Fruit fly (Drosophila melanogaster) whole organism, embryonic: ENCODE measurements around the gene Tnpo-SR.

Experiments
- Ada2b ChIP-seq: fragments of 200-800 bp; sonication (Bioruptor generic); IDR thresholded peaks from 2 replicates; pipeline ENCODE4 v1.3.6; 2022; ENCODE audit warnings: missing biosample characterization, missing genetic modification characterization
- CG10431 ChIP-seq: fragments of 200-800 bp; sonication (Bioruptor generic); optimal IDR thresholded peaks from 3 replicates; lab custom pipeline; 2018; ENCODE audit warnings: missing biosample characterization, mild to moderate bottlenecking, missing genetic modification characterization
- CG10543 ChIP-seq: fragments of 200-800 bp; sonication (Bioruptor generic); optimal IDR thresholded peaks from 3 replicates; lab custom pipeline; 2017; ENCODE audit warnings: missing biosample characterization, mild to moderate bottlenecking, missing genetic modification characterization, moderate library complexity
- CG10979 ChIP-seq: fragments of 200-800 bp; sonication (Bioruptor generic); optimal IDR thresholded peaks from 2 replicates; lab custom pipeline; 2018; ENCODE audit warnings: missing biosample characterization, mild to moderate bottlenecking, missing genetic modification characterization, moderate library complexity
- CG11560 ChIP-seq: fragments of 200-800 bp; sonication (Bioruptor generic); IDR thresholded peaks from 3 replicates; pipeline ENCODE4 v1.3.6; 2022; ENCODE audit warnings: missing biosample characterization, missing genetic modification characterization
- CG12299 ChIP-seq: fragments of 200-800 bp; sonication (Bioruptor generic); optimal IDR thresholded peaks from 2 replicates; lab custom pipeline; 2018; ENCODE audit warnings: missing biosample characterization, mild to moderate bottlenecking, missing genetic modification characterization
- CG1233 ChIP-seq: fragments of 200-800 bp; sonication (Bioruptor generic); optimal IDR thresholded peaks from 4 replicates; lab custom pipeline; 2018; ENCODE audit warnings: missing biosample characterization, mild to moderate bottlenecking, missing genetic modification characterization
- CG12769 ChIP-seq: fragments of 200-800 bp; sonication (Bioruptor generic); optimal IDR thresholded peaks from 2 replicates; lab custom pipeline; 2019; ENCODE audit warnings: missing biosample characterization, mild to moderate bottlenecking, missing genetic modification characterization, moderate library complexity
- CG12942 ChIP-seq: fragments of 200-800 bp; sonication (Bioruptor generic); optimal IDR thresholded peaks from 3 replicates; lab custom pipeline; 2016; ENCODE audit warnings: missing biosample characterization, missing genetic modification characterization
- CG15011 ChIP-seq: fragments of 200-800 bp; sonication (Bioruptor generic); optimal IDR thresholded peaks from 3 replicates; lab custom pipeline; 2018; ENCODE audit warnings: missing biosample characterization, mild to moderate bottlenecking, missing genetic modification characterization
- CG15269 ChIP-seq: fragments of 200-800 bp; sonication (Bioruptor generic); optimal IDR thresholded peaks from 2 replicates; lab custom pipeline; 2018; ENCODE audit warnings: missing biosample characterization, mild to moderate bottlenecking, missing genetic modification characterization, moderate library complexity
- CG17328 ChIP-seq: fragments of 200-800 bp; sonication (Bioruptor generic); IDR thresholded peaks from 2 replicates; pipeline ENCODE4 v1.3.6; 2022; ENCODE audit warnings: missing biosample characterization, missing genetic modification characterization
- CG3065 ChIP-seq: fragments of 200-800 bp; sonication (Bioruptor generic); optimal IDR thresholded peaks from 2 replicates; lab custom pipeline; 2016; ENCODE audit warnings: missing biosample characterization, missing genetic modification characterization
- CG32772 ChIP-seq: fragments of 200-800 bp; sonication (Bioruptor generic); IDR thresholded peaks from 2 replicates; pipeline ENCODE4 v1.3.6; 2022; ENCODE audit warnings: missing biosample characterization, missing genetic modification characterization
- CG6683 ChIP-seq: fragments of 200-800 bp; sonication (Bioruptor generic); optimal IDR thresholded peaks from 2 replicates; lab custom pipeline; 2017; ENCODE audit warnings: missing biosample characterization, mild to moderate bottlenecking, missing genetic modification characterization, missing genetic modification reagents
- CG7928 ChIP-seq: fragments of 200-800 bp; sonication (Bioruptor generic); optimal IDR thresholded peaks from 2 replicates; lab custom pipeline; 2017; ENCODE audit warnings: missing biosample characterization, mild to moderate bottlenecking, missing genetic modification characterization
- CG9609 ChIP-seq: fragments of 200-800 bp; sonication (Bioruptor generic); optimal IDR thresholded peaks from 3 replicates; lab custom pipeline; 2016; ENCODE audit warnings: missing biosample characterization, missing genetic modification characterization
- Chrac-16 ChIP-seq: fragments of 200-800 bp; sonication (Bioruptor generic); optimal IDR thresholded peaks from 3 replicates; lab custom pipeline; 2016; ENCODE audit warnings: missing biosample characterization, missing genetic modification characterization
- Dfd ChIP-seq, 2 experiments: fragments of >200 bp; optimal IDR thresholded peaks; 2 replicates each; lab custom pipeline; 2017; ENCODE audit warnings: missing biosample characterization in 2 of 2, missing genetic modification characterization in 2 of 2
- HLHmδ ChIP-seq: fragments of 200-800 bp; sonication (Bioruptor generic); optimal IDR thresholded peaks from 2 replicates; lab custom pipeline; 2018; ENCODE audit warnings: missing biosample characterization, mild to moderate bottlenecking, missing genetic modification characterization, moderate library complexity
- HmgD ChIP-seq: fragments of 200-800 bp; sonication (Bioruptor generic); optimal IDR thresholded peaks from 3 replicates; lab custom pipeline; 2016; ENCODE audit warnings: missing biosample characterization, missing genetic modification characterization
- Hmx ChIP-seq: fragments of 200-800 bp; sonication (Bioruptor generic); optimal IDR thresholded peaks from 2 replicates; lab custom pipeline; 2016; ENCODE audit warnings: missing biosample characterization, missing genetic modification characterization
- Hr3 ChIP-seq: fragments of 200-800 bp; sonication (Bioruptor generic); optimal IDR thresholded peaks from 3 replicates; lab custom pipeline; 2016; ENCODE audit warnings: missing biosample characterization, missing genetic modification characterization
- MBD-R2 ChIP-seq: fragments of 200-800 bp; sonication (Bioruptor generic); IDR thresholded peaks from 2 replicates; pipeline ENCODE4 v1.3.6; 2022; ENCODE audit warnings: missing biosample characterization, missing genetic modification characterization
- Meics ChIP-seq: fragments of 200-800 bp; sonication (Bioruptor generic); optimal IDR thresholded peaks from 2 replicates; lab custom pipeline; 2017; ENCODE audit warnings: missing biosample characterization, mild to moderate bottlenecking, missing genetic modification characterization
- Sox102F ChIP-seq: fragments of 200-800 bp; sonication (Bioruptor generic); optimal IDR thresholded peaks from 2 replicates; lab custom pipeline; 2018; ENCODE audit warnings: missing biosample characterization, mild to moderate bottlenecking, missing genetic modification characterization, moderate library complexity
- amos ChIP-seq: fragments of 200-800 bp; sonication (Bioruptor generic); IDR thresholded peaks from 2 replicates; pipeline ENCODE4 v1.3.6; 2022; ENCODE audit warnings: missing biosample characterization, missing genetic modification characterization; ENCODE audit not compliant: partially characterized antibody
- ap ChIP-seq: fragments of 200-800 bp; sonication (Bioruptor generic); IDR thresholded peaks from 2 replicates; pipeline ENCODE4 v1.3.6; 2022; ENCODE audit warnings: missing biosample characterization, missing genetic modification characterization
- br ChIP-seq: fragments of >200 bp; optimal IDR thresholded peaks from 2 replicates; lab custom pipeline; 2017
- btn ChIP-seq: fragments of 200-800 bp; sonication (Bioruptor generic); optimal IDR thresholded peaks from 2 replicates; lab custom pipeline; 2016; ENCODE audit warnings: missing biosample characterization, missing genetic modification characterization
- chm ChIP-seq: fragments of 200-800 bp; sonication (Bioruptor generic); IDR thresholded peaks from 2 replicates; pipeline ENCODE4 v1.3.6; 2022; ENCODE audit warnings: missing biosample characterization, missing genetic modification characterization
- da ChIP-seq: fragments of 200-800 bp; sonication (Bioruptor generic); optimal IDR thresholded peaks from 2 replicates; lab custom pipeline; 2016; ENCODE audit warnings: missing biosample characterization, missing genetic modification characterization
- disco-r ChIP-seq: fragments of 200-800 bp; sonication (Bioruptor generic); optimal IDR thresholded peaks from 2 replicates; lab custom pipeline; 2016; ENCODE audit warnings: missing biosample characterization, missing genetic modification characterization
- ems ChIP-seq: fragments of 200-800 bp; sonication (Bioruptor generic); optimal IDR thresholded peaks from 3 replicates; lab custom pipeline; 2016; ENCODE audit warnings: missing biosample characterization, missing genetic modification characterization
- fru ChIP-seq: fragments of >200 bp; optimal IDR thresholded peaks from 2 replicates; lab custom pipeline; 2017
- gem ChIP-seq: fragments of 200-800 bp; sonication (Bioruptor generic); optimal IDR thresholded peaks from 2 replicates; lab custom pipeline; 2019; ENCODE audit warnings: missing biosample characterization, mild to moderate bottlenecking, missing genetic modification characterization, moderate library complexity
- gsb ChIP-seq: fragments of 200-800 bp; sonication (Bioruptor generic); IDR thresholded peaks from 2 replicates; pipeline ENCODE4 v1.3.6; 2022; ENCODE audit warnings: missing biosample characterization, missing genetic modification characterization
- hth ChIP-seq: fragments of >200 bp; optimal IDR thresholded peaks from 2 replicates; lab custom pipeline; 2017; ENCODE audit warnings: inconsistent platforms
- kay ChIP-seq: fragments of 200-800 bp; sonication (Bioruptor generic); optimal IDR thresholded peaks from 2 replicates; lab custom pipeline; 2016; ENCODE audit warnings: missing biosample characterization, missing genetic modification characterization
- lab ChIP-seq: fragments of 200-800 bp; sonication (Bioruptor generic); optimal IDR thresholded peaks from 3 replicates; lab custom pipeline; 2017; ENCODE audit warnings: missing biosample characterization, missing genetic modification characterization, mild to moderate bottlenecking, moderate library complexity, missing genetic modification reagents
- nau ChIP-seq: fragments of 200-800 bp; sonication (Bioruptor generic); optimal IDR thresholded peaks from 3 replicates; lab custom pipeline; 2017; ENCODE audit warnings: missing biosample characterization, mild to moderate bottlenecking, missing genetic modification characterization, missing genetic modification reagents
- nerfin-2 ChIP-seq: fragments of 200-800 bp; sonication (Bioruptor generic); IDR thresholded peaks from 2 replicates; pipeline ENCODE4 v1.3.6; 2022; ENCODE audit warnings: missing biosample characterization, missing genetic modification characterization; ENCODE audit not compliant: partially characterized antibody
- oc ChIP-seq: fragments of 200-800 bp; sonication (Bioruptor generic); optimal IDR thresholded peaks from 2 replicates; lab custom pipeline; 2018; ENCODE audit warnings: missing biosample characterization, mild to moderate bottlenecking, missing genetic modification characterization, moderate library complexity
- org-1 ChIP-seq: fragments of 200-800 bp; sonication (Bioruptor generic); optimal IDR thresholded peaks from 2 replicates; lab custom pipeline; 2017; ENCODE audit warnings: missing biosample characterization, missing genetic modification characterization
- pan ChIP-seq, 4 experiments: fragments of >200 bp in 3 of 4; fragments of 200-800 bp in 1 of 4; sonication (Bioruptor generic) in 1 of 4; optimal IDR thresholded peaks in 3 of 4; IDR thresholded peaks in 1 of 4; 2 replicates each; pipeline versions ENCODE4 v1.3.6 to Lab custom; 2017 to 2022; ENCODE audit warnings: missing biosample characterization in 2 of 4, missing genetic modification characterization in 2 of 4, mixed read lengths in 1 of 4
- pho ChIP-seq: fragments of 200-800 bp; sonication (Bioruptor generic); optimal IDR thresholded peaks from 2 replicates; lab custom pipeline; 2016; ENCODE audit warnings: missing biosample characterization, missing genetic modification characterization
- pros ChIP-seq: fragments of 200-800 bp; sonication (Bioruptor generic); optimal IDR thresholded peaks from 3 replicates; lab custom pipeline; 2019; ENCODE audit warnings: missing biosample characterization, mild to moderate bottlenecking, missing genetic modification characterization, moderate library complexity
- sim ChIP-seq: fragments of 200-800 bp; sonication (Bioruptor generic); IDR thresholded peaks from 2 replicates; pipeline ENCODE4 v1.3.6; 2022; ENCODE audit warnings: missing biosample characterization, missing genetic modification characterization
- stwl ChIP-seq: fragments of 200-800 bp; sonication (Bioruptor generic); optimal IDR thresholded peaks from 3 replicates; lab custom pipeline; 2018; ENCODE audit warnings: missing biosample characterization, mild to moderate bottlenecking, missing genetic modification characterization, moderate library complexity

Gene Tnpo-SR

dm6 chr2L:2752460-2753411 is 7.0 kb upstream of the Tnpo-SR start, which contains the start of gene Pgk (continued):
- TF ChIP-seq fru (lab: Kevin White, UChicago) (no peak), MBD-R2 (GFP tag; lab: Robert Waterston, UW) (no peak), nau (GFP tag; lab: Kevin White, UChicago) (peak; percentile 68), CG11560 (tag; lab: Robert Waterston, UW) (no peak), da (no peak), CG6683 (GFP tag; lab: Kevin White, UChicago) (no peak), pan (optimal IDR thresholded peaks at IDR 0.05; lab: Kevin White, UChicago) (no peak), pan (GFP tag; optimal IDR thresholded peaks at IDR 0.05 in 1 of 2, IDR thresholded peaks at IDR 0.05 in 1 of 2) (no peak), CG7928 (GFP tag; lab: Kevin White, UChicago) (peak; percentile 15), CG12942 (GFP tag; lab: Kevin White, UChicago) (no peak), sim (GFP tag; lab: Robert Waterston, UW) (no peak), CG32772 (no peak), gem (tag; lab: Kevin White, UChicago) (peak; percentile 45), CG15269 (tag; lab: Kevin White, UChicago) (peak; percentile 56), Meics (peak; percentile 10), Hmx (GFP tag; lab: Kevin White, UChicago) (no peak), Hr3 (GFP tag; lab: Kevin White, UChicago) (no peak), CG9609 (GFP tag; lab: Kevin White, UChicago) (no peak), kay (no peak), amos (GFP tag; lab: Robert Waterston, UW) (no peak), HmgD (GFP tag; lab: Kevin White, UChicago) (peak; percentile 36), CG12769 (tag; lab: Kevin White, UChicago) (peak; percentile 83), Dfd (GFP tag; optimal IDR thresholded peaks at IDR 0.05; lab: Kevin White, UChicago) (no peak), CG1233 (GFP tag; lab: Kevin White, UChicago) (peak; percentile 19), Ada2b (GFP tag; lab: Robert Waterston, UW) (no peak), CG3065 (GFP tag; lab: Kevin White, UChicago) (no peak), pros (GFP tag; lab: Kevin White, UChicago) (peak; percentile 68), CG10979 (peak; percentile 16), Sox102F (peak; percentile 49), ap (no peak), disco-r (GFP tag; lab: Kevin White, UChicago) (peak; percentile 3), oc (peak; percentile 75), pho (GFP tag; lab: Kevin White, UChicago) (peak; percentile 47), HLHmδ (peak; percentile 88), ems (peak; percentile 62), org-1 (GFP tag; lab: Kevin White, UChicago) (peak; percentile 20), gsb (GFP tag; lab: Robert Waterston, UW) (no peak), stwl (tag; lab: Kevin White, UChicago) (no peak), CG17328 (GFP tag; lab: Robert Waterston, UW) (no peak), CG10431 (GFP tag; lab: Kevin White, UChicago) (peak; percentile 12), CG10543 (GFP tag; lab: Kevin White, UChicago) (peak; percentile 81), CG12299 (tag; lab: Kevin White, UChicago) (peak; percentile 48), hth (lab: Kevin White, UChicago) (no peak), chm (GFP tag; lab: Robert Waterston, UW) (no peak), lab (peak; percentile 67), nerfin-2 (GFP tag; lab: Robert Waterston, UW) (no peak), btn (GFP tag; lab: Kevin White, UChicago) (no peak), br (lab: Kevin White, UChicago) (no peak), CG15011 (peak; percentile 59), Chrac-16 (GFP tag; lab: Kevin White, UChicago) (no peak)
